Worm (Caenorhabditis elegans) whole organism, early embryonic: ENCODE data around the gene ZC404.16.

ENCODE experiments used
- F13C5.2 ChIP-seq: sonication (generic microtip); optimal IDR thresholded peaks from 2 replicates; lab custom pipeline; 2017; ENCODE audit warnings: mild to moderate bottlenecking, missing genetic modification characterization, inconsistent platforms, missing compliant biosample characterization
- aly-1 ChIP-seq: sonication (generic microtip); optimal IDR thresholded peaks from 2 replicates; lab custom pipeline; 2016; ENCODE audit warnings: missing genetic modification characterization, missing compliant biosample characterization
- ama-1 ChIP-seq: fragments of 150-350 bp; optimal IDR thresholded peaks from 2 replicates; lab custom pipeline; 2014
- ceh-36 ChIP-seq: sonication (generic microtip); optimal IDR thresholded peaks from 2 replicates; lab custom pipeline; 2016; ENCODE audit warnings: missing genetic modification characterization, inconsistent platforms, missing compliant biosample characterization
- ets-7 ChIP-seq: sonication (generic microtip); optimal IDR thresholded peaks from 2 replicates; lab custom pipeline; 2016; ENCODE audit warnings: missing genotype, missing genetic modification characterization, missing compliant biosample characterization
- flt-1 ChIP-seq: fragments of 200-800 bp; sonication (Bioruptor generic); IDR thresholded peaks from 2 replicates; pipeline ENCODE4 v1.3.6; 2022; ENCODE audit warnings: missing genetic modification characterization, missing compliant biosample characterization
- hmg-4 ChIP-seq: fragments of 200-800 bp; sonication (Bioruptor generic); optimal IDR thresholded peaks from 2 replicates; lab custom pipeline; 2018; ENCODE audit warnings: mild to moderate bottlenecking, missing genetic modification characterization, missing compliant biosample characterization
- hnd-1 ChIP-seq: sonication (generic microtip); optimal IDR thresholded peaks from 2 replicates; lab custom pipeline; 2016; ENCODE audit warnings: missing genetic modification characterization, missing compliant biosample characterization
- pes-1 ChIP-seq: fragments of 200-800 bp; sonication (Bioruptor generic); IDR thresholded peaks from 2 replicates; pipeline ENCODE4 v1.3.6; 2022; ENCODE audit warnings: missing genetic modification reagents, missing genetic modification characterization, missing compliant biosample characterization
- scrt-1 ChIP-seq: fragments of 200-800 bp; sonication (Bioruptor generic); IDR thresholded peaks from 2 replicates; pipeline ENCODE4 v1.3.6; 2022; ENCODE audit warnings: missing genetic modification characterization, missing compliant biosample characterization
- tbx-11 ChIP-seq: fragments of 200-800 bp; sonication (Bioruptor generic); IDR thresholded peaks from 2 replicates; pipeline ENCODE4 v1.3.6; 2022; ENCODE audit warnings: missing genetic modification characterization, missing compliant biosample characterization
- tbx-37 ChIP-seq: fragments of 200-800 bp; sonication (Bioruptor generic); conservative IDR thresholded peaks from 2 replicates; pipeline ENCODE4 v1.3.6; 2022; ENCODE audit warnings: missing genetic modification reagents, missing genetic modification characterization, missing compliant biosample characterization
- tra-4 ChIP-seq: sonication (generic microtip); optimal IDR thresholded peaks from 2 replicates; lab custom pipeline; 2017; ENCODE audit warnings: missing genetic modification characterization, missing compliant biosample characterization

Gene ZC404.16

DNA sequence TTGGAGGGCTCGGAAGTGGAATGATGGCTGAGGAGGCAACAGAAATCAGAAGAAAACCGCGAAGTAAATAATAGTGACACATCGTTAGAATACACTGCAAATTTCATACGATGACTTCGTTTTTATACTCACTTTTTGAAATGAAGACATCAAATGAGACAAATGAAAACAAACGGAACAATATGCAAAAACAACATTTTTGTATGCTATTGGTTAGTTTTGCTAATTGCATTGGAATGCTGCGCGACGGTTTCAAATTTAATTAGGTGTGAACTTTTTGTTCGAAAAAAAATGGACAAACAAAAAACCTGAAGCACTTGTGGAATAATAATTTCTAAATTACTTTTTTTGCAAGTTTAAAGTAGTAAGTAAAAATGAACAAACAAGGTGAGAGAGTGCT is 40.6 kb downstream of the ZC404.16 start, which contains the start of gene grl-8:
Gene grl-8, minus strand, starts transcription at position 101 of the 400 bp plus-strand sequence.
- TF ChIP-seq scrt-1 (GFP tag; lab: Robert Waterston, UW) (no peak), hmg-4 (no peak), hnd-1 (no peak), tbx-11 (GFP tag; lab: Robert Waterston, UW) (no peak)

- TF ChIP-seq hnd-1 (no peak), tbx-37 (no peak), pes-1 (GFP tag; lab: Robert Waterston, UW) (no peak), flt-1 (GFP tag; lab: Robert Waterston, UW) (no peak)
These were observed 42.0 kb downstream of the ZC404.16 start, which contains the start of gene grl-9 for ce11 chrV:6731594-6731993. grl-9 (minus strand) TSS chrV:6731694.

ce11 chrV:6727222-6727621 is 46.4 kb downstream of the ZC404.16 start, which contains the start of gene ZC487.1:
ZC487.1 (plus strand) TSS chrV:6727522.
- TF ChIP-seq tbx-37 = no peak
- TF ChIP-seq pes-1 (GFP tag; lab: Robert Waterston, UW) = no peak

DNA sequence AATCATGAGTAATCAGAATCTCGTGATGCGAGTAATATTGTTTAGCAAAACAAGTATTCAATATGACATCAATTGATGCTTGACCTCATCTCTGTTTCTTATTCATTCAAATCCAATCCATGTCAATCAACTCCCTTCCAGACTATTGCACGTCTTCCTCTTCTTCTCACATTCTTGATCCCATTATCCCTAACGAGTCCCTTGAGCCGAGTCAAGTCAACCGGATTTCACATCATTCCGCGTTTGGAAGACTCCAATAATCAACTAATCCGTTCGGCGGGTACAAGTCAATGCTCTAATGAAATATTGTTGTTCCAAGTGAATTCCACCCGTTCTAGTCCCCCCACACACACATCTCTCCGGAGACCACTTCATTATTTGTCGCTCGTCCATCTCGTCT is 47.4 kb downstream of the ZC404.16 start:
- TF ChIP-seq ama-1 (lab: Kevin White, UChicago) = no peak
- TF ChIP-seq hnd-1 = no peak
- no peak for TF ChIP-seq ets-7 (tag; lab: Kevin White, UChicago)
- TF ChIP-seq tbx-37 = no peak
- no peak for TF ChIP-seq tbx-11 (GFP tag; lab: Robert Waterston, UW)
- no peak for TF ChIP-seq scrt-1 (GFP tag; lab: Robert Waterston, UW)
- TF ChIP-seq F13C5.2 = no peak
- no peak for TF ChIP-seq aly-1

- TF ChIP-seq ama-1 (lab: Kevin White, UChicago) = no peak
- TF ChIP-seq ceh-36 (tag; lab: Kevin White, UChicago) = no peak
- TF ChIP-seq F13C5.2 = no peak
- no peak for TF ChIP-seq pes-1 (GFP tag; lab: Robert Waterston, UW)
- no peak for TF ChIP-seq aly-1
- no peak for TF ChIP-seq flt-1 (GFP tag; lab: Robert Waterston, UW)
- no peak for TF ChIP-seq hnd-1
- TF ChIP-seq tra-4 = no peak
- TF ChIP-seq scrt-1 (GFP tag; lab: Robert Waterston, UW) = no peak
- no peak for TF ChIP-seq tbx-37
These were observed 51.3 kb downstream of the ZC404.16 start, which contains the start of gene ZC487.2 for ce11 chrV:6722378-6722777. ZC487.2 (minus strand) TSS chrV:6722478.
